Fruit fly (Drosophila melanogaster): ENCODE measurements around the gene CG7768.

CG7768 gene

dm6 chr3L:14190625-14191475, 27.2 kb upstream of the CG7768 start, which contains the start of gene nuf (continued):
- TF ChIP-seq NC2β (GFP tag; optimal IDR thresholded peaks at IDR 0.05) (peak; percentile 29), nmo (GFP tag; optimal IDR thresholded peaks at IDR 0.05) (peak; percentile 9), CG7372 (GFP tag; IDR thresholded peaks at IDR 0.05) (no peak), CG31388 (GFP tag; optimal IDR thresholded peaks at IDR 0.05) (no peak), CG15073 (GFP tag; optimal IDR thresholded peaks at IDR 0.05) (no peak), CG2712 (tag; optimal IDR thresholded peaks at IDR 0.05) (peak; percentile 46), Blimp-1 (GFP tag; optimal IDR thresholded peaks at IDR 0.05) (peak; percentile 18), CG32767 (GFP tag; IDR thresholded peaks at IDR 0.05) (no peak), fd102C (GFP tag; optimal IDR thresholded peaks at IDR 0.05) (no peak), ham (GFP tag; IDR thresholded peaks at IDR 0.05) (no peak), bab2 (GFP tag; optimal IDR thresholded peaks at IDR 0.05) (no peak), CG6689 (GFP tag; IDR thresholded peaks at IDR 0.05) (no peak), Bdp1 (GFP tag; optimal IDR thresholded peaks at IDR 0.05) (no peak), Chrac-16 (GFP tag; optimal IDR thresholded peaks at IDR 0.05) (no peak), slp2 (GFP tag; optimal IDR thresholded peaks at IDR 0.05) (peak; percentile 34), CG10979 (tag; optimal IDR thresholded peaks at IDR 0.05) (peak; percentile 18), otp (GFP tag; IDR thresholded peaks at IDR 0.05) (peak; percentile 56; the same call in 1 of the 3 replicates), gsb (GFP tag; IDR thresholded peaks at IDR 0.05) (no peak), H2.0 (GFP tag; IDR thresholded peaks at IDR 0.05) (no peak), Med (GFP tag) (peak; percentile 86), CG12769 (tag; optimal IDR thresholded peaks at IDR 0.05) (peak; percentile 24), B-H1 (GFP tag; IDR thresholded peaks at IDR 0.05) (no peak; the same call in 2 of the 3 replicates), wek (GFP tag; optimal IDR thresholded peaks at IDR 0.05) (peak; percentile 60), scrt (GFP tag; optimal IDR thresholded peaks at IDR 0.05) (peak; percentile 84), Fer2 (tag; optimal IDR thresholded peaks at IDR 0.05) (peak; percentile 15), org-1 (GFP tag; optimal IDR thresholded peaks at IDR 0.05) (no peak), CG33557 (GFP tag; optimal IDR thresholded peaks at IDR 0.05) (peak; percentile 24), Hmx (GFP tag; optimal IDR thresholded peaks at IDR 0.05) (no peak), CG11085 (GFP tag; IDR thresholded peaks at IDR 0.05) (peak; percentile 30; the same call in 1 of the 2 replicates), CG3726 (GFP tag; IDR thresholded peaks at IDR 0.05) (no peak), Ptx1 (GFP tag; IDR thresholded peaks at IDR 0.05) (no peak), ara (GFP tag; IDR thresholded peaks at IDR 0.05) (no peak), ci (GFP tag; IDR thresholded peaks at IDR 0.05) (peak; percentile 86), CG11456 (GFP tag; IDR thresholded peaks at IDR 0.05) (no peak), ac (GFP tag; optimal IDR thresholded peaks at IDR 0.05) (peak; percentile 20), pros (GFP tag; optimal IDR thresholded peaks at IDR 0.05) (peak; percentile 58), insv (GFP tag; optimal IDR thresholded peaks at IDR 0.05) (peak; percentile 50 to 99), ase (GFP tag; IDR thresholded peaks at IDR 0.05) (no peak), NC2α (GFP tag; optimal IDR thresholded peaks at IDR 0.05) (peak; percentile 83), Deaf1 (tag; optimal IDR thresholded peaks at IDR 0.05) (peak; percentile 41), PHDP (tag; optimal IDR thresholded peaks at IDR 0.05) (peak; percentile 51), CG16813 (GFP tag; IDR thresholded peaks at IDR 0.05; ENCODE audit: partially characterized antibody) (no peak), ind (GFP tag; optimal IDR thresholded peaks at IDR 0.05) (no peak), Dek (tag; optimal IDR thresholded peaks at IDR 0.05) (no peak), CG10321 (GFP tag; IDR thresholded peaks at IDR 0.05) (no peak), pan (optimal IDR thresholded peaks at IDR 0.05) (no peak), pan (GFP tag; optimal IDR thresholded peaks at IDR 0.05 in 1 of 2, IDR thresholded peaks at IDR 0.05 in 1 of 2) (peak in 1 of 2 experiments; percentile 73), sug (tag; optimal IDR thresholded peaks at IDR 0.05) (peak; percentile 9), Side (GFP tag; optimal IDR thresholded peaks at IDR 0.05) (peak; percentile 44), cato (GFP tag; optimal IDR thresholded peaks at IDR 0.05; ENCODE audit: borderline replicate concordance) (no peak)

All from whole organism, embryonic.